Worm (Caenorhabditis elegans): ENCODE data around the gene W08E12.6.

The W08E12.6 gene

DNA sequence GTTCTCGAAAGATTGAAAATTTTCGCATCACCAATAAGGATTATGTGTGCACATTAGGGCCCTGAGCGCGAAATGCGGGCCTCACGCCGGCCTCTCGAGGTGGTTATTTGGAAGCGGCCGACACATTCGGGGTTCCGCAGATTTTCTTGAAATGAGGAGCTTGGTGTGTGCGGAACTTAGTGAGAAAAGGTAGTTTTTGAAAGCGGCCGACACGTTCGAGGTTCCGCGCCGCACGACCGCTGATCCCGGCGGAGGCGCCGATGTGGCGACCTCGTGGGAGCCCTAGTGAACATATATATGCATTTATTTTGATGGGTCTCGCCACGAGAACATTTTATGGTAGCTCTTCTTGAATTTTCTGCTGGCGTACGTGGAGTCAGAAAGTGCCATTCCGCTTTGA lies 31.6 kb upstream of the W08E12.6 start:
- TF ChIP-seq nhr-25 (tag; optimal IDR thresholded peaks at IDR 0.05) (no peak), elt-1 (tag; optimal IDR thresholded peaks at IDR 0.05) (no peak), nhr-237 (tag; optimal IDR thresholded peaks at IDR 0.05) (no peak), R02D3.7 (tag; optimal IDR thresholded peaks at IDR 0.05) (no peak), aly-2 (tag; optimal IDR thresholded peaks at IDR 0.05) (no peak)

DNA sequence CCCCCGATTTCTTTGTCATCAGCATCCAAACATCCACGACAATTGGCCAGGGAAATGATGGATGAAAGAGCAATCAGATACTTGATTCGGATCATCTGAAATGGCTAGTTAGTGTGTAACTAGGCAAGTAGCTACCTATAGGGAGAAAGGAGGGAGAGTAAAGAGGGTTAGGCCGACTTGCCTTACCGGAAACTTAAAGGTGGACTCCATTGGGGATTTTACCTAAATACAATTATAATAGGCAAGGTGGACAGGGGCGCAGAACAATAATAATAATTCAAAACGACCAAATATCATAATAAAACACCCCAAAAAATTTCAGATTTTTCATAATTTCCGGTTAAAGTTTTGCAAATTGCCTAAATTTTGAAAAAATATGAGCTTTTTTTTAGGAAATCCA lies 30.8 kb upstream of the W08E12.6 start, which contains the start of gene clec-173:
Gene clec-173, minus strand, starts transcription at position 101 of the 400 bp plus-strand sequence.
- TF ChIP-seq ztf-11 (tag; optimal IDR thresholded peaks at IDR 0.05), result no peak
- no peak for TF ChIP-seq fos-1 (tag; optimal IDR thresholded peaks at IDR 0.05)
- TF ChIP-seq zag-1 (tag; optimal IDR thresholded peaks at IDR 0.05), result no peak
- no peak for TF ChIP-seq ceh-9 (tag; optimal IDR thresholded peaks at IDR 0.05)
- TF ChIP-seq nhr-23 (tag; optimal IDR thresholded peaks at IDR 0.05), result no peak
- no peak for TF ChIP-seq fkh-10 (GFP tag; optimal IDR thresholded peaks at IDR 0.05)
- no peak for TF ChIP-seq pha-4 (tag; optimal IDR thresholded peaks at IDR 0.05)
- no peak for TF ChIP-seq fkh-2 (tag; optimal IDR thresholded peaks at IDR 0.05)
- TF ChIP-seq nhr-28 (tag; optimal IDR thresholded peaks at IDR 0.05), result no peak
- no peak for TF ChIP-seq ceh-28 (tag; optimal IDR thresholded peaks at IDR 0.05)
- no peak for TF ChIP-seq nhr-237 (tag; optimal IDR thresholded peaks at IDR 0.05)
- TF ChIP-seq snpc-4 (tag; optimal IDR thresholded peaks at IDR 0.05), result no peak
- TF ChIP-seq unc-39 (tag; optimal IDR thresholded peaks at IDR 0.05), result no peak
- no peak for TF ChIP-seq tbx-2 (tag; optimal IDR thresholded peaks at IDR 0.05)
- TF ChIP-seq elt-2 (tag; optimal IDR thresholded peaks at IDR 0.05), result no peak

ce11 chrIV:3271342-3271741 lies 27.1 kb upstream of the W08E12.6 start:
- no peak for TF ChIP-seq unc-39 (tag; optimal IDR thresholded peaks at IDR 0.05)
- no peak for TF ChIP-seq nhr-23 (tag; optimal IDR thresholded peaks at IDR 0.05)
- TF ChIP-seq nhr-67 (tag; optimal IDR thresholded peaks at IDR 0.05), result no peak
- no peak for TF ChIP-seq sea-2 (GFP tag; optimal IDR thresholded peaks at IDR 0.05)
- no peak for TF ChIP-seq nhr-77 (tag; optimal IDR thresholded peaks at IDR 0.05)
- no peak for TF ChIP-seq zag-1 (tag; optimal IDR thresholded peaks at IDR 0.05)
- no peak for TF ChIP-seq fos-1 (tag; optimal IDR thresholded peaks at IDR 0.05)
- TF ChIP-seq fkh-2 (tag; optimal IDR thresholded peaks at IDR 0.05), result no peak
- no peak for TF ChIP-seq nhr-237 (tag; optimal IDR thresholded peaks at IDR 0.05)
- no peak for TF ChIP-seq lin-39 (tag; optimal IDR thresholded peaks at IDR 0.05)
- no peak for TF ChIP-seq ztf-11 (tag; optimal IDR thresholded peaks at IDR 0.05)

DNA sequence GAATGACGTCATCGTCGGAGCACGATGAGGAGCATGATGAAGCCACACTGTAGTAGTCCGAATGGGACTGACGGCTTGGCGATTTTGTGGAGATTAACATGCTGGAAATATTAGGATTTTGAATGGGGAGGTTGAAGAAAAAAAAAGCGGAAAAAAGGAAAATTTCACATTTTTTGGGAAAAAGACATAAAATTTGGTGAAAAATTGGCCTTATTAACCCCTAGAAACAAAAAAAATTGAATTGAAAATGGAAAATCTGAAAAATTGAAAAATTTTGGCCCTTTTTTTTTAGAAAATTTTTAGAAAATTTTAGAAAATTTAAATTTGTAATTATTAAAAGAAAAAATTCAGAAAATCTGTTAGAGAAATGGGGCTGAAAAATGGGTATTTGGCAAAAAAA lies 25.1 kb upstream of the W08E12.6 start, which contains the start of gene T26C12.3:
Gene T26C12.3, minus strand, starts transcription at position 101 of the 400 bp plus-strand sequence.
- TF ChIP-seq ZK546.5 (tag; optimal IDR thresholded peaks at IDR 0.05) (no peak), sea-2 (GFP tag; optimal IDR thresholded peaks at IDR 0.05) (no peak), mml-1 (tag; optimal IDR thresholded peaks at IDR 0.05) (no peak), aly-2 (tag; optimal IDR thresholded peaks at IDR 0.05) (no peak)

DNA sequence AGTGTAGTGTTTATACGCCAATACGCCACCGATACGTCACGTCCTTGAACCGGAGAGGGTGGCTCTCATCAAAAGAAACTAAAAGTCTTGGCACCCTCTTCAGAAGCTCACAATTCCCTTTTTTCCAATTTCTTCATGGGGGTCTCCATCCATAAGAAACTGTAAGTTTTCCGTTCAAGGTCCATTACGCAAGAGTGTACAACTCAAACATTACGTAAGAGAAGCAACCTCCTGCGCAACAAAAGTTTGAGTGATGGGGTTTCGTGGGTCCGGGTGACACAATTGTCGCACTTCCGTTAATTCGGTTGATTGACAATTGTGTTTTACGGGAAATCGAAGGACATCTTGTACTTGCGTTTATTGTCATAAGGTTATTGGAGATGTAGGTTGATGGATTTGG lies 19.6 kb upstream of the W08E12.6 start:
- no peak for TF ChIP-seq pqm-1 (tag; optimal IDR thresholded peaks at IDR 0.05)
- TF ChIP-seq nhr-11 (tag; optimal IDR thresholded peaks at IDR 0.05), result no peak
- TF ChIP-seq eor-1 (tag; optimal IDR thresholded peaks at IDR 0.05), result no peak
- TF ChIP-seq hmg-11 (tag; optimal IDR thresholded peaks at IDR 0.05), result no peak
- TF ChIP-seq egl-5 (tag; optimal IDR thresholded peaks at IDR 0.05), result no peak
- TF ChIP-seq ztf-11 (tag; optimal IDR thresholded peaks at IDR 0.05), result no peak
- TF ChIP-seq unc-39 (tag; optimal IDR thresholded peaks at IDR 0.05), result no peak
- no peak for TF ChIP-seq nhr-28 (tag; optimal IDR thresholded peaks at IDR 0.05)
- no peak for TF ChIP-seq ceh-9 (tag; optimal IDR thresholded peaks at IDR 0.05)
- TF ChIP-seq elt-3 (tag; optimal IDR thresholded peaks at IDR 0.05), result no peak
- no peak for TF ChIP-seq elt-2 (tag; optimal IDR thresholded peaks at IDR 0.05)
- TF ChIP-seq mdl-1 (tag; optimal IDR thresholded peaks at IDR 0.05), result no peak
- no peak for TF ChIP-seq daf-12 (tag; optimal IDR thresholded peaks at IDR 0.05)
- no peak for TF ChIP-seq fkh-10 (GFP tag; optimal IDR thresholded peaks at IDR 0.05)
- no peak for TF ChIP-seq lin-39 (tag; optimal IDR thresholded peaks at IDR 0.05)
- no peak for TF ChIP-seq mml-1 (tag; optimal IDR thresholded peaks at IDR 0.05)
- no peak for TF ChIP-seq egl-27 (tag; optimal IDR thresholded peaks at IDR 0.05)
- TF ChIP-seq nhr-67 (tag; optimal IDR thresholded peaks at IDR 0.05), result no peak
- no peak for TF ChIP-seq nhr-23 (tag; optimal IDR thresholded peaks at IDR 0.05)

Data from whole organism, L3 larva.